Fruit fly (Drosophila melanogaster): ENCODE data around the gene plum.

DNA sequence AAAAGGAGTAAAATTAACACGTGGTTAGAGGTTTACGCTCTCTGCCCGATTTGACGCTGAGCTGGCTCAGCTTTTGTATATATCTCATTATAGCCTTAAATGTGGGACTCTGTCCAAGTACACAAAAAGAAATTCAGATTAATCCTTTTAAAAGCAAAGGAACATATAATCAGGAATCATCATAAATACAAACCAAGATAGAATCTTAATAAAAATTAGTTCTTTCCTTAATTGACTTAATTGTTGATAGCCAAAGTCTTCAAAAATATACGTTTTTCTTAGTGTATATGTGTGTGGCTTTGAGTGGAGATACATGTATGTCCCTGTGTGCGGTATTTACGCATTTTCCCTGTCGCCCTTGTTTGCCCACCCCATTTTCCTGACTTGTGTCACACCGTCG lies 40.8 kb downstream of the plum start:
- no peak for TF ChIP-seq usp (GFP tag; optimal IDR thresholded peaks at IDR 0.05)
- no peak for TF ChIP-seq pan (optimal IDR thresholded peaks at IDR 0.05)
- TF ChIP-seq CG8478 (optimal IDR thresholded peaks at IDR 0.05) = no peak
- TF ChIP-seq Dll (optimal IDR thresholded peaks at IDR 0.05) = no peak

All from whole organism.